Worm (Caenorhabditis elegans): ENCODE data around the gene rcd-1.
"Not testable (repeated sequence)": the region's sequence is repeated elsewhere in the genome, so short reads cannot be mapped to it uniquely, and the experiment has no call there.

Gene rcd-1

ce11 chrII:3752184-3752583 lies 1.5 kb upstream of the rcd-1 start, which contains the start of gene sdz-11:
Gene sdz-11 (minus strand): TSS chrII:3752284.
- TF ChIP-seq mab-5 (tag; optimal IDR thresholded peaks at IDR 0.05), result no peak
- no peak for TF ChIP-seq ceh-83 (GFP tag; optimal IDR thresholded peaks at IDR 0.05)
- TF ChIP-seq ham-2 (GFP tag; optimal IDR thresholded peaks at IDR 0.05), result no peak
- no peak for TF ChIP-seq nhr-76 (tag; optimal IDR thresholded peaks at IDR 0.05)

ce11 chrII:3757499-3757898 lies 3.8 kb downstream of the rcd-1 start, which contains the start of gene srx-111:
Gene srx-111 (plus strand): TSS chrII:3757799.
- TF ChIP-seq ces-1 (GFP tag; optimal IDR thresholded peaks at IDR 0.05) (no peak), elt-1 (tag; optimal IDR thresholded peaks at IDR 0.05; ENCODE audit: borderline replicate concordance, insufficient read depth) (no peak), snpc-4 (tag; optimal IDR thresholded peaks at IDR 0.05) (no peak), zip-8 (tag; optimal IDR thresholded peaks at IDR 0.05) (no peak), mep-1 (tag; optimal IDR thresholded peaks at IDR 0.05) (no peak), ceh-39 (tag; optimal IDR thresholded peaks at IDR 0.05) (no peak), unc-39 (tag; optimal IDR thresholded peaks at IDR 0.05) (no peak), ham-2 (GFP tag; optimal IDR thresholded peaks at IDR 0.05) (no peak), ceh-83 (GFP tag; optimal IDR thresholded peaks at IDR 0.05) (no peak), nhr-2 (tag; optimal IDR thresholded peaks at IDR 0.05) (no peak), nhr-76 (tag; optimal IDR thresholded peaks at IDR 0.05) (no peak), sptf-1 (tag; optimal IDR thresholded peaks at IDR 0.05) (no peak), lin-13 (tag; optimal IDR thresholded peaks at IDR 0.05) (no peak), drap-1 (GFP tag; optimal IDR thresholded peaks at IDR 0.05) (no peak), nhr-28 (tag; optimal IDR thresholded peaks at IDR 0.05) (no peak)

- TF ChIP-seq ceh-39 (tag; optimal IDR thresholded peaks at IDR 0.05) (no peak), sem-2 (GFP tag; optimal IDR thresholded peaks at IDR 0.05) (no peak), mep-1 (tag; optimal IDR thresholded peaks at IDR 0.05) (no peak)
These were observed 5.3 kb downstream of the rcd-1 start, which contains the start of gene T24E12.12 for ce11 chrII:3759010-3759409. Gene T24E12.12 (plus strand): TSS chrII:3759290.

- TF ChIP-seq bed-3 (GFP tag; optimal IDR thresholded peaks at IDR 0.05); ceh-39 (tag; optimal IDR thresholded peaks at IDR 0.05); drap-1 (GFP tag; optimal IDR thresholded peaks at IDR 0.05): not testable (repeated sequence)
These were observed 7.9 kb downstream of the rcd-1 start, which contains the start of gene T24E12.6 for ce11 chrII:3761599-3761998. Gene T24E12.6 (minus strand): TSS chrII:3761699.

ce11 chrII:3764486-3764885 lies 10.8 kb downstream of the rcd-1 start, which contains the start of gene srx-112:
Gene srx-112 (minus strand): TSS chrII:3764586.
- TF ChIP-seq mls-2 (tag; optimal IDR thresholded peaks at IDR 0.05), result no peak
- no peak for TF ChIP-seq blmp-1 (tag; optimal IDR thresholded peaks at IDR 0.05)
- no peak for TF ChIP-seq nhr-12 (tag; optimal IDR thresholded peaks at IDR 0.05)
- no peak for TF ChIP-seq tbx-8 (GFP tag; optimal IDR thresholded peaks at IDR 0.05)
- no peak for TF ChIP-seq ceh-43 (GFP tag; optimal IDR thresholded peaks at IDR 0.05)
- TF ChIP-seq flh-1 (GFP tag; optimal IDR thresholded peaks at IDR 0.05), result no peak
- no peak for TF ChIP-seq pha-4 (tag; optimal IDR thresholded peaks at IDR 0.05)
- no peak for TF ChIP-seq elt-1 (tag; optimal IDR thresholded peaks at IDR 0.05; ENCODE audit: borderline replicate concordance, insufficient read depth)
- TF ChIP-seq ces-1 (GFP tag; optimal IDR thresholded peaks at IDR 0.05), result no peak
- no peak for TF ChIP-seq lin-32 (GFP tag; optimal IDR thresholded peaks at IDR 0.05)
- TF ChIP-seq drap-1 (GFP tag; optimal IDR thresholded peaks at IDR 0.05), result no peak
- no peak for TF ChIP-seq lsy-2 (tag; optimal IDR thresholded peaks at IDR 0.05)
- TF ChIP-seq unc-120 (tag; optimal IDR thresholded peaks at IDR 0.05; ENCODE audit: poor library complexity, severe bottlenecking), result no peak
- no peak for TF ChIP-seq sem-2 (GFP tag; optimal IDR thresholded peaks at IDR 0.05)
- TF ChIP-seq mab-5 (tag; optimal IDR thresholded peaks at IDR 0.05), result no peak
- TF ChIP-seq ham-2 (GFP tag; optimal IDR thresholded peaks at IDR 0.05), result no peak
- TF ChIP-seq ztf-11 (tag; optimal IDR thresholded peaks at IDR 0.05), result no peak

- no peak for TF ChIP-seq ces-1 (GFP tag; optimal IDR thresholded peaks at IDR 0.05)
- TF ChIP-seq ceh-39 (tag; optimal IDR thresholded peaks at IDR 0.05), result no peak
- TF ChIP-seq ceh-43 (GFP tag; optimal IDR thresholded peaks at IDR 0.05), result no peak
- TF ChIP-seq ham-2 (GFP tag; optimal IDR thresholded peaks at IDR 0.05), result no peak
- TF ChIP-seq hlh-1 (tag; optimal IDR thresholded peaks at IDR 0.05), result no peak
- no peak for TF ChIP-seq tbx-8 (GFP tag; optimal IDR thresholded peaks at IDR 0.05)
- TF ChIP-seq ceh-83 (GFP tag; optimal IDR thresholded peaks at IDR 0.05), result no peak
- TF ChIP-seq sptf-1 (tag; optimal IDR thresholded peaks at IDR 0.05), result no peak
- TF ChIP-seq nhr-76 (tag; optimal IDR thresholded peaks at IDR 0.05), result no peak
- no peak for TF ChIP-seq ztf-11 (tag; optimal IDR thresholded peaks at IDR 0.05)
- TF ChIP-seq sem-2 (GFP tag; optimal IDR thresholded peaks at IDR 0.05), result no peak
- TF ChIP-seq elt-1 (tag; optimal IDR thresholded peaks at IDR 0.05; ENCODE audit: borderline replicate concordance, insufficient read depth), result no peak
- TF ChIP-seq mab-5 (tag; optimal IDR thresholded peaks at IDR 0.05), result no peak
- no peak for TF ChIP-seq unc-62 (GFP tag; optimal IDR thresholded peaks at IDR 0.05)
- TF ChIP-seq nhr-2 (tag; optimal IDR thresholded peaks at IDR 0.05), result no peak
- no peak for TF ChIP-seq unc-120 (tag; optimal IDR thresholded peaks at IDR 0.05; ENCODE audit: poor library complexity, severe bottlenecking)
- TF ChIP-seq lsy-2 (tag; optimal IDR thresholded peaks at IDR 0.05), result no peak
These were observed 17.9 kb downstream of the rcd-1 start for ce11 chrII:3771640-3772039.
